Worm (Caenorhabditis elegans) whole organism, late embryonic: ENCODE results near the gene ger-1.

Experiments used
- ceh-18 ChIP-seq: sonication (generic microtip); optimal IDR thresholded peaks from 2 replicates; lab custom pipeline; 2016; ENCODE audit warnings: missing genetic modification characterization, missing compliant biosample characterization
- ceh-45 ChIP-seq: fragments of 200-800 bp; sonication (Bioruptor generic); IDR thresholded peaks from 2 replicates; pipeline ENCODE4 v1.3.6; 2022; ENCODE audit warnings: missing genetic modification reagents, missing genetic modification characterization, missing compliant biosample characterization
- fax-1 ChIP-seq: sonication (generic microtip); optimal IDR thresholded peaks from 2 replicates; lab custom pipeline; 2016; ENCODE audit warnings: missing genotype, missing genetic modification characterization, missing compliant biosample characterization
- hlh-13 ChIP-seq: fragments of 200-800 bp; sonication (Bioruptor generic); optimal IDR thresholded peaks from 2 replicates; lab custom pipeline; 2018; ENCODE audit warnings: mild to moderate bottlenecking, missing genetic modification characterization, missing compliant biosample characterization
- lin-11 ChIP-seq: fragments of 200-800 bp; sonication (Bioruptor generic); optimal IDR thresholded peaks from 2 replicates; lab custom pipeline; 2018; ENCODE audit warnings: mild to moderate bottlenecking, missing genetic modification characterization, missing compliant biosample characterization
- npax-4 ChIP-seq: sonication (generic microtip); optimal IDR thresholded peaks from 2 replicates; lab custom pipeline; 2016; ENCODE audit warnings: missing genetic modification characterization, missing compliant biosample characterization
- pqm-1 ChIP-seq: sonication (generic microtip); optimal IDR thresholded peaks from 2 replicates; lab custom pipeline; 2016; ENCODE audit warnings: missing genetic modification characterization, missing compliant biosample characterization

- no peak for TF ChIP-seq npax-4 (tag; lab: Kevin White, UChicago)
- TF ChIP-seq hlh-13 (GFP tag; lab: Kevin White, UChicago), result no peak
- TF ChIP-seq lin-11 (tag; lab: Kevin White, UChicago), result no peak
- TF ChIP-seq fax-1, result no peak
- TF ChIP-seq pqm-1 (tag; lab: Kevin White, UChicago), result no peak
- TF ChIP-seq ceh-45 (GFP tag; lab: Robert Waterston, UW), result no peak
- TF ChIP-seq ceh-18 (tag; lab: Kevin White, UChicago), result no peak
Measured at ce11 chrIII:7095156-7095555, 27.9 kb upstream of the ger-1 start, which contains the start of gene nhr-9.
